Fruit fly (Drosophila melanogaster): ENCODE data around the gene Dus4.
A peak's percentile ranks its signal among the peaks of the same experiment; 100 is the strongest.

Dus4 gene

DNA sequence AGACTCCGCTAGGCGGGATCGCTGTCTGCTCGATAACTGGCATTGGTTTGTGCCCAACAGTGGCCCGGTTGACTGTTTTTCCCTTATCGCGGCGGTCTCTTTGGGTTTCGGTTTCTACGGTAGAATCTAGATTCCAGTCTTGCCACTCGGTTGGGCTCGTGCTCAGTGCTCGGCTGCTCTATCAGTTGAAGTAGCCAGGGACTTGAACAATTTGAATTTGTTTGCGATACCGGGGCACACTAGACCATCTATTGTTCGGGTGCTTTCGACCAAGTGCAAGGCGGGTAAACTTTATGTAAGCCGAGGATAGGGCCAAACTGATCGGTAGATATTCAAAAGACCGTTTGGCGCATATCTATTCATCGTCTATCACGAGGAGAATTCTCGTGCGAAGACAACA is 43.1 kb downstream of the Dus4 start:
- TF ChIP-seq CG1792 (GFP tag; optimal IDR thresholded peaks at IDR 0.05), result no peak
- peak; percentile 69 for TF ChIP-seq exex (tag; optimal IDR thresholded peaks at IDR 0.05)
- no peak for TF ChIP-seq CG14667 (GFP tag; IDR thresholded peaks at IDR 0.05)
- TF ChIP-seq mirr (GFP tag; optimal IDR thresholded peaks at IDR 0.05), result peak; percentile 78
- TF ChIP-seq Deaf1 (tag; optimal IDR thresholded peaks at IDR 0.05), result peak; percentile 84
- TF ChIP-seq grn (GFP tag; optimal IDR thresholded peaks at IDR 0.05), result peak; percentile 76
- no peak for TF ChIP-seq CG6854 (GFP tag; optimal IDR thresholded peaks at IDR 0.05)
- TF ChIP-seq cwo (GFP tag; optimal IDR thresholded peaks at IDR 0.05), result peak; percentile 43
- TF ChIP-seq so (GFP tag; IDR thresholded peaks at IDR 0.05), result 0 out of 3 replicates have a peak, but pooled peaks have one; percentile 10
- TF ChIP-seq Hey (tag; optimal IDR thresholded peaks at IDR 0.05), result peak; percentile 46
- TF ChIP-seq CG34376 (GFP tag; optimal IDR thresholded peaks at IDR 0.05), result no peak
- TF ChIP-seq br (optimal IDR thresholded peaks at IDR 0.05), result no peak
- peak; percentile 32 for TF ChIP-seq sug (tag; optimal IDR thresholded peaks at IDR 0.05)

DNA sequence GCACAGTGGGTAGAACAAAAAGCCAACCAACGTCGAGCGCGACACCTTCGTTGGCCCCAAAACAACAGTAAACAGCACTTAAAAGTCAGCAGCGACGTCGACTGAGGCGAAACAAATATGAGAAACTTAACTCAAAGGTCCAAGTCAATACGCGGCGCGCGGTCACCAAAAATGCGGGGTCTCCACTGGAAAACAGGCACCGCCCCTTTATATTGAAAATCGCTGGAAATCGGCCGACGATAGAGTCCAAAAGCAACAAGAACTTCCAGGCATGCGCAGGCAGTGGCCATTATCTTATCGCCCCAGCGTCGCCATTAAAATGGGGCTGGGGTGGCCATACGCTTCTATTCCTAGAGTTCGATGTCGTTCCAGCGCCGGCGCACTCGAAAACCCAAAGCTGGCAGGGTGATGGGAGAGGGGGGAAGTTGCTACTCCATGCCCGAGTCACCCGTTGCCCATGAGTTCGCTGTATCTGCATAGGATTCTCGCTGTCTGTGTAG is 45.3 kb downstream of the Dus4 start, which contains the start of gene Lim3:
Gene Lim3, minus strand, starts transcription at position 51 of the 500 bp plus-strand sequence.
- TF ChIP-seq zen2 (GFP tag; IDR thresholded peaks at IDR 0.05; ENCODE audit: partially characterized antibody) (peak; percentile 32; the same call in 1 of the 3 replicates), chinmo (GFP tag; IDR thresholded peaks at IDR 0.05; ENCODE audit: partially characterized antibody) (0 out of 4 replicates have a peak, but pooled peaks have one; percentile 66), grn (GFP tag; optimal IDR thresholded peaks at IDR 0.05) (peak; percentile 12), vnd (GFP tag; IDR thresholded peaks at IDR 0.05; ENCODE audit: partially characterized antibody) (0 out of 3 replicates have a peak, but pooled peaks have one; percentile 34), Deaf1 (tag; optimal IDR thresholded peaks at IDR 0.05) (peak; percentile 58), sima (GFP tag; optimal IDR thresholded peaks at IDR 0.05) (no peak), ken (GFP tag; IDR thresholded peaks at IDR 0.05) (no peak), Nf-YB (GFP tag; optimal IDR thresholded peaks at IDR 0.05) (peak; percentile 84), bowl (GFP tag; IDR thresholded peaks at IDR 0.05) (peak; percentile 20; the same call in 1 of the 2 replicates), croc (GFP tag; conservative IDR thresholded peaks at IDR 0.05) (no peak), CG6791 (GFP tag; IDR thresholded peaks at IDR 0.05; ENCODE audit: partially characterized antibody) (0 out of 3 replicates have a peak, but pooled peaks have one; percentile 5), Oli (tag; optimal IDR thresholded peaks at IDR 0.05) (no peak), pan (optimal IDR thresholded peaks at IDR 0.05) (no peak), pan (GFP tag; optimal IDR thresholded peaks at IDR 0.05 in 1 of 2, IDR thresholded peaks at IDR 0.05 in 1 of 2) (peak in 1 of 2 experiments; percentile 9), Hey (tag; optimal IDR thresholded peaks at IDR 0.05) (peak; percentile 88), sqz (GFP tag; optimal IDR thresholded peaks at IDR 0.05) (no peak), Antp (GFP tag; optimal IDR thresholded peaks at IDR 0.05) (no peak), sug (tag; optimal IDR thresholded peaks at IDR 0.05) (peak; percentile 8), Nf-YC (tag; optimal IDR thresholded peaks at IDR 0.05) (peak; percentile 92), onecut (GFP tag; IDR thresholded peaks at IDR 0.05) (peak; percentile 11; the same call in 1 of the 2 replicates), chm (GFP tag; IDR thresholded peaks at IDR 0.05) (no peak), CG17385 (GFP tag; optimal IDR thresholded peaks at IDR 0.05) (no peak), CG11504 (tag; optimal IDR thresholded peaks at IDR 0.05) (peak; percentile 3), HLH3B (GFP tag; IDR thresholded peaks at IDR 0.05) (no peak), odd (GFP tag; optimal IDR thresholded peaks at IDR 0.05) (no peak), CG10321 (GFP tag; IDR thresholded peaks at IDR 0.05) (no peak), ftz-f1 (GFP tag; optimal IDR thresholded peaks at IDR 0.05) (peak; percentile 3), Ptx1 (GFP tag; IDR thresholded peaks at IDR 0.05) (no peak), CG17568 (GFP tag; optimal IDR thresholded peaks at IDR 0.05) (no peak), CG6254 (GFP tag; optimal IDR thresholded peaks at IDR 0.05) (peak; percentile 99), CG32772 (GFP tag; IDR thresholded peaks at IDR 0.05) (0 out of 2 replicates have a peak, but pooled peaks have one; percentile 19), Fer3 (tag; optimal IDR thresholded peaks at IDR 0.05) (no peak), exex (tag; optimal IDR thresholded peaks at IDR 0.05) (peak; percentile 26), crol (GFP tag; IDR thresholded peaks at IDR 0.05) (peak; percentile 95), CkIIα-i1 (GFP tag; IDR thresholded peaks at IDR 0.05) (no peak), CG9932 (GFP tag; IDR thresholded peaks at IDR 0.05) (peak; percentile 17; the same call in 1 of the 2 replicates), Abd-B (GFP tag; optimal IDR thresholded peaks at IDR 0.05) (no peak), E2f1 (GFP tag; IDR thresholded peaks at IDR 0.05) (no peak), Hmx (GFP tag; optimal IDR thresholded peaks at IDR 0.05) (no peak), Adf1 (GFP tag; IDR thresholded peaks at IDR 0.05) (peak; percentile 68), CG3065 (GFP tag; optimal IDR thresholded peaks at IDR 0.05) (no peak)

All from whole organism, embryonic.